Worm (Caenorhabditis elegans) whole organism, L4 larva: Measurements from ENCODE around the gene glb-13.
A peak's percentile ranks its signal among the peaks of the same experiment; 100 is the strongest.

Source experiments
- F10B5.3 ChIP-seq: sonication (generic microtip); optimal IDR thresholded peaks from 2 replicates; lab custom pipeline; 2016; ENCODE audit warnings: mild to moderate bottlenecking, missing genetic modification characterization, missing compliant biosample characterization
- F44E2.7 ChIP-seq: fragments of 200-800 bp; sonication (Bioruptor generic); IDR thresholded peaks from 2 replicates; pipeline ENCODE4 v2.1.2; 2022; ENCODE audit warnings: missing genetic modification characterization, missing compliant biosample characterization
- F49E8.2 ChIP-seq: sonication (generic microtip); optimal IDR thresholded peaks from 2 replicates; lab custom pipeline; 2016; ENCODE audit warnings: missing compliant biosample characterization, mild to moderate bottlenecking, missing genetic modification characterization, borderline replicate concordance
- T20F7.1 ChIP-seq: fragments of 200-800 bp; sonication (Bioruptor generic); optimal IDR thresholded peaks from 2 replicates; lab custom pipeline; 2018; ENCODE audit warnings: mild to moderate bottlenecking, missing genetic modification characterization, missing compliant biosample characterization
- T26A8.4 ChIP-seq: fragments of 200-800 bp; sonication (Bioruptor generic); IDR thresholded peaks from 2 replicates; pipeline ENCODE4 v1.3.6; 2022; ENCODE audit warnings: missing genetic modification characterization, missing compliant biosample characterization
- Y5F2A.4 ChIP-seq: fragments of 200-800 bp; sonication (Bioruptor generic); optimal IDR thresholded peaks from 2 replicates; lab custom pipeline; 2018; ENCODE audit warnings: mild to moderate bottlenecking, missing genetic modification characterization, missing compliant biosample characterization
- ZK337.2 ChIP-seq: fragments of 200-800 bp; sonication (Bioruptor generic); IDR thresholded peaks from 2 replicates; pipeline ENCODE4 v1.3.6; 2022; ENCODE audit warnings: missing genetic modification reagents, missing genetic modification characterization, missing compliant biosample characterization
- aha-1 ChIP-seq: fragments of 150-350 bp; peaks from one replicate; lab custom pipeline; 2014; ENCODE audit warnings: missing biosample characterization, missing genetic modification characterization
- arid-1 ChIP-seq: fragments of 200-800 bp; sonication (Bioruptor generic); conservative IDR thresholded peaks from 2 replicates; pipeline ENCODE4 v1.3.6; 2022; ENCODE audit warnings: missing genetic modification reagents, missing genetic modification characterization, missing compliant biosample characterization
- ceh-44 ChIP-seq: fragments of 200-800 bp; sonication (Bioruptor generic); IDR thresholded peaks from 2 replicates; pipeline ENCODE4 v1.3.6; 2022; ENCODE audit warnings: missing genetic modification reagents, missing genetic modification characterization, missing compliant biosample characterization
- ceh-82 ChIP-seq: sonication (generic microtip); optimal IDR thresholded peaks from 2 replicates; lab custom pipeline; 2017; ENCODE audit warnings: missing biosample characterization, missing genetic modification characterization
- ctbp-1 ChIP-seq: fragments of 200-800 bp; sonication (Bioruptor generic); IDR thresholded peaks from 2 replicates; pipeline ENCODE4 v1.3.6; 2022; ENCODE audit warnings: missing genetic modification reagents, missing genetic modification characterization, missing compliant biosample characterization
- daf-12 ChIP-seq: fragments of 150-350 bp; optimal IDR thresholded peaks from 2 replicates; lab custom pipeline; 2014; ENCODE audit warnings: missing biosample characterization, missing genetic modification reagents, missing genetic modification characterization
- daf-8 ChIP-seq: fragments of 200-800 bp; sonication (Bioruptor generic); IDR thresholded peaks from 2 replicates; pipeline ENCODE4 v1.3.6; 2022; ENCODE audit warnings: missing genetic modification characterization, missing compliant biosample characterization
- egl-27 ChIP-seq: sonication (generic microtip); optimal IDR thresholded peaks from 3 replicates; lab custom pipeline; 2017; ENCODE audit warnings: missing biosample characterization, missing genetic modification reagents, missing genetic modification characterization
- egl-43 ChIP-seq: fragments of 200-800 bp; sonication (Bioruptor generic); IDR thresholded peaks from 2 replicates; pipeline ENCODE4 v1.3.6; 2022; ENCODE audit warnings: missing genetic modification reagents, missing genetic modification characterization, missing compliant biosample characterization
- fkh-10 ChIP-seq: fragments of 150-350 bp; optimal IDR thresholded peaks from 2 replicates; lab custom pipeline; 2014; ENCODE audit warnings: missing biosample characterization, missing genetic modification reagents, missing genetic modification characterization
- fos-1 ChIP-seq: fragments of 150-350 bp; optimal IDR thresholded peaks from 2 replicates; lab custom pipeline; 2014; ENCODE audit warnings: missing biosample characterization, missing genetic modification characterization
- hif-1 ChIP-seq, 2 experiments: sonication (generic microtip); optimal IDR thresholded peaks; 2 replicates each; lab custom pipeline; 2016 to 2017; ENCODE audit warnings: missing compliant biosample characterization in 2 of 2, missing genetic modification characterization in 2 of 2, missing genetic modification reagents in 2 of 2, missing genotype in 2 of 2, mild to moderate bottlenecking in 1 of 2
- hlh-11 ChIP-seq: fragments of 200-800 bp; sonication (Bioruptor generic); optimal IDR thresholded peaks from 2 replicates; lab custom pipeline; 2018; ENCODE audit warnings: mild to moderate bottlenecking, missing genetic modification characterization, missing compliant biosample characterization
- hlh-30 ChIP-seq: sonication (generic microtip); optimal IDR thresholded peaks from 2 replicates; lab custom pipeline; 2017; ENCODE audit warnings: antibody characterized with exemption, mild to moderate bottlenecking, missing genetic modification characterization, missing compliant biosample characterization; ENCODE audit not compliant: insufficient read depth
- hmg-1.1 ChIP-seq: fragments of 200-800 bp; sonication (Bioruptor generic); IDR thresholded peaks from 2 replicates; pipeline ENCODE4 v1.3.6; 2022; ENCODE audit warnings: missing genetic modification reagents, missing genetic modification characterization, missing compliant biosample characterization
- jun-1 ChIP-seq: fragments of 150-350 bp; optimal IDR thresholded peaks from 2 replicates; lab custom pipeline; 2014; ENCODE audit warnings: missing biosample characterization, missing genetic modification reagents, missing genetic modification characterization
- lin-15B ChIP-seq: fragments of 150-350 bp; sonication (generic microtip); optimal IDR thresholded peaks from 3 replicates; lab custom pipeline; 2014; ENCODE audit warnings: missing biosample characterization, missing genetic modification characterization
- lin-29 ChIP-seq: fragments of 200-800 bp; sonication (Bioruptor generic); IDR thresholded peaks from 2 replicates; pipeline ENCODE4 v1.3.6; 2022; ENCODE audit warnings: missing genetic modification reagents, missing genetic modification characterization, missing compliant biosample characterization
- lin-38 ChIP-seq: fragments of 200-800 bp; sonication (Bioruptor generic); IDR thresholded peaks from 2 replicates; pipeline ENCODE4 v1.3.6; 2022; ENCODE audit warnings: missing genetic modification reagents, missing genetic modification characterization, missing compliant biosample characterization
- lin-39 ChIP-seq: fragments of 150-350 bp; optimal IDR thresholded peaks from 2 replicates; lab custom pipeline; 2014; ENCODE audit warnings: missing biosample characterization, missing genetic modification reagents, missing genetic modification characterization
- lsy-2 ChIP-seq, 2 experiments: fragments of 150-350 bp in 1 of 2; sonication (generic microtip) in 1 of 2; optimal IDR thresholded peaks; 2 replicates each; lab custom pipeline; 2014 to 2017; ENCODE audit warnings: missing biosample characterization in 2 of 2, missing genetic modification characterization in 2 of 2
- mdl-1 ChIP-seq, 2 experiments: fragments of 150-350 bp in 1 of 2; sonication (generic microtip) in 1 of 2; optimal IDR thresholded peaks; 2 replicates each; lab custom pipeline; 2014 to 2017; ENCODE audit warnings: missing biosample characterization in 2 of 2, missing genetic modification characterization in 2 of 2
- mdt-29 ChIP-seq: fragments of 200-800 bp; sonication (Bioruptor generic); IDR thresholded peaks from 2 replicates; pipeline ENCODE4 v1.3.6; 2022; ENCODE audit warnings: missing genetic modification reagents, missing genetic modification characterization, missing compliant biosample characterization
- mes-2 ChIP-seq: sonication (generic microtip); optimal IDR thresholded peaks from 2 replicates; lab custom pipeline; 2016; ENCODE audit warnings: missing genotype, mild to moderate bottlenecking, missing genetic modification characterization, missing compliant biosample characterization; ENCODE audit not compliant: poor library complexity, severe bottlenecking
- mxl-3 ChIP-seq: fragments of 200-800 bp; sonication (Bioruptor generic); optimal IDR thresholded peaks from 2 replicates; lab custom pipeline; 2018; ENCODE audit warnings: mild to moderate bottlenecking, missing genetic modification characterization, missing compliant biosample characterization
- nhr-10 ChIP-seq: fragments of 150-350 bp; optimal IDR thresholded peaks from 2 replicates; lab custom pipeline; 2014; ENCODE audit warnings: missing biosample characterization, missing genetic modification characterization
- nhr-102 ChIP-seq: sonication (generic microtip); optimal IDR thresholded peaks from 2 replicates; lab custom pipeline; 2016; ENCODE audit warnings: mild to moderate bottlenecking, missing genetic modification characterization, moderate library complexity, missing compliant biosample characterization
- nhr-111 ChIP-seq: fragments of 200-800 bp; sonication (Bioruptor generic); optimal IDR thresholded peaks from 2 replicates; lab custom pipeline; 2018; ENCODE audit warnings: mild to moderate bottlenecking, missing genetic modification characterization, missing compliant biosample characterization
- nhr-42 ChIP-seq: fragments of 200-800 bp; sonication (Bioruptor generic); IDR thresholded peaks from 2 replicates; pipeline ENCODE4 v1.3.6; 2022; ENCODE audit warnings: missing genetic modification characterization, missing compliant biosample characterization
- nhr-76 ChIP-seq: fragments of 150-350 bp; optimal IDR thresholded peaks from 2 replicates; lab custom pipeline; 2014; ENCODE audit warnings: missing biosample characterization, missing genetic modification characterization
- nhr-77 ChIP-seq: fragments of 150-350 bp; optimal IDR thresholded peaks from 2 replicates; lab custom pipeline; 2014; ENCODE audit warnings: missing biosample characterization, missing genetic modification characterization
- php-3 ChIP-seq: fragments of 200-800 bp; sonication (Bioruptor generic); IDR thresholded peaks from 2 replicates; pipeline ENCODE4 v1.3.6; 2022; ENCODE audit warnings: missing genetic modification reagents, missing genetic modification characterization, missing compliant biosample characterization
- pqm-1 ChIP-seq: sonication (generic microtip); optimal IDR thresholded peaks from 2 replicates; lab custom pipeline; 2017; ENCODE audit warnings: missing biosample characterization, missing genetic modification characterization
- sdz-12 ChIP-seq: fragments of 200-800 bp; sonication (Bioruptor generic); optimal IDR thresholded peaks from 2 replicates; lab custom pipeline; 2018; ENCODE audit warnings: mild to moderate bottlenecking, missing genetic modification characterization, missing compliant biosample characterization
- skn-1 ChIP-seq: fragments of 150-350 bp; optimal IDR thresholded peaks from 2 replicates; lab custom pipeline; 2014; ENCODE audit warnings: missing biosample characterization, missing genetic modification characterization
- spr-1 ChIP-seq: sonication (generic microtip); optimal IDR thresholded peaks from 2 replicates; lab custom pipeline; 2016; ENCODE audit warnings: mild to moderate bottlenecking, missing genetic modification characterization, missing compliant biosample characterization
- spr-3 ChIP-seq: fragments of 200-800 bp; sonication (Bioruptor generic); optimal IDR thresholded peaks from 2 replicates; lab custom pipeline; 2018; ENCODE audit warnings: mild to moderate bottlenecking, missing genetic modification characterization, missing compliant biosample characterization
- tag-97 ChIP-seq: fragments of 200-800 bp; sonication (Bioruptor generic); IDR thresholded peaks from 2 replicates; pipeline ENCODE4 v1.3.6; 2022; ENCODE audit warnings: missing genetic modification characterization, missing compliant biosample characterization
- unc-130 ChIP-seq: sonication (generic microtip); optimal IDR thresholded peaks from 2 replicates; lab custom pipeline; 2016; ENCODE audit warnings: missing genetic modification reagents, missing genetic modification characterization, missing compliant biosample characterization
- zag-1 ChIP-seq: fragments of 150-350 bp; optimal IDR thresholded peaks from 2 replicates; lab custom pipeline; 2014; ENCODE audit warnings: missing biosample characterization, missing genetic modification characterization
- zfp-2 ChIP-seq: sonication (generic microtip); optimal IDR thresholded peaks from 2 replicates; lab custom pipeline; 2016; ENCODE audit warnings: mild to moderate bottlenecking, missing genetic modification characterization, missing compliant biosample characterization
- zip-2 ChIP-seq: fragments of 150-350 bp; optimal IDR thresholded peaks from 2 replicates; lab custom pipeline; 2014; ENCODE audit warnings: missing biosample characterization, missing genetic modification characterization
- ztf-11 ChIP-seq: fragments of 150-350 bp; optimal IDR thresholded peaks from 2 replicates; lab custom pipeline; 2014; ENCODE audit warnings: missing biosample characterization, missing genetic modification characterization
- ztf-7 ChIP-seq: fragments of 150-350 bp; optimal IDR thresholded peaks from 2 replicates; lab custom pipeline; 2014; ENCODE audit warnings: missing biosample characterization, missing genetic modification characterization

Gene glb-13

DNA sequence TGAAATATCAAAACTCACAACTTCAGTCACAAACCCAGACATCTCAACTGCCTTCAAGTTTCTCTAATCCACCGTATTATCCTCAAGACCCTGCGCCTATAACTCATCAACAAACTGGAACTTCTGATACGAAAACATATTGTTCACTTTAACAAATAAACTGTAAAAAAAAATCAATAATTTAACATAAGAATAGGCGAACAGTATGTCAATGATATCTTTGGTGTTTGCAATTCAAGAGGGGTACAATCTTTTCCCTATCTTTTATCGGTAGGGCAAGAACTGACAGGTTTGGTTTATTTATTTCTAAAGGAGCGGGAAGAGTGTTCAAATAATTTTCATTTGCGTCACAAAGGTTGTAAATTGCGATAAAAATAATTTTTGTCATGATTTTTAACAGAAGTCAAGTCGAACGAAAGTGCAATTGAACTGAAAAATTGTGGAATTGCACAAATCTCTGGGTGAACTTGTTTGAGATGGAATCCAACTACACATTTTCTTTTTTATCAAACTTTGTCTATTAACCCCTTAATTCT, 15.2 kb downstream of the glb-13 start (continued):
- TF ChIP-seq F10B5.3 (tag; lab: Kevin White, UChicago) (peak; percentile 95), mes-2 (tag; lab: Kevin White, UChicago) (peak; percentile 94), daf-12 (tag; lab: Kevin White, UChicago) (peak; percentile 9), ctbp-1 (GFP tag; lab: Robert Waterston, UW) (peak; percentile 98), nhr-77 (tag; lab: Kevin White, UChicago) (peak; percentile 100), lin-15B (tag; lab: Kevin White, UChicago) (peak; percentile 13), nhr-102 (tag; lab: Kevin White, UChicago) (peak; percentile 99), hmg-1.1 (GFP tag; lab: Robert Waterston, UW) (peak; percentile 99), hlh-11 (tag; lab: Kevin White, UChicago) (peak; percentile 96), egl-27 (peak; percentile 69), mdl-1 (tag; optimal IDR thresholded peaks at IDR 0.05; lab: Kevin White, UChicago) (peak; percentile 87 to 89), arid-1 (GFP tag; lab: Robert Waterston, UW) (peak; percentile 76), pqm-1 (peak; percentile 65), zip-2 (peak; percentile 96), sdz-12 (GFP tag; lab: Kevin White, UChicago) (no peak), spr-1 (tag; lab: Kevin White, UChicago) (peak; percentile 96), nhr-42 (peak; percentile 97), unc-130 (GFP tag; lab: Kevin White, UChicago) (no peak), tag-97 (peak; percentile 76), zag-1 (peak; percentile 90), Y5F2A.4 (GFP tag; lab: Kevin White, UChicago) (peak; percentile 90), egl-43 (GFP tag; lab: Robert Waterston, UW) (peak; percentile 78), F49E8.2 (tag; lab: Kevin White, UChicago) (peak; percentile 39), lsy-2 (tag; optimal IDR thresholded peaks at IDR 0.05; lab: Kevin White, UChicago) (peak; percentile 94 to 97), T20F7.1 (GFP tag; lab: Kevin White, UChicago) (peak; percentile 94), zfp-2 (tag; lab: Kevin White, UChicago) (peak; percentile 76), nhr-10 (peak; percentile 98), jun-1 (peak; percentile 99), ZK337.2 (GFP tag; lab: Robert Waterston, UW) (peak; percentile 83; the same call in 1 of the 2 replicates), hlh-30 (tag; lab: Kevin White, UChicago) (peak; percentile 93), aha-1 (tag; lab: Kevin White, UChicago) (peak; percentile 99), ztf-11 (tag; lab: Kevin White, UChicago) (peak; percentile 56), mxl-3 (peak; percentile 89), lin-29 (GFP tag; lab: Robert Waterston, UW) (peak; percentile 94), hif-1 (tag; optimal IDR thresholded peaks at IDR 0.05; lab: Kevin White, UChicago) (peak; percentile 71 to 85), ztf-7 (peak; percentile 95), fos-1 (peak; percentile 98), spr-3 (peak; percentile 91), ceh-82 (tag; lab: Kevin White, UChicago) (peak; percentile 72), skn-1 (peak; percentile 41), ceh-44 (GFP tag; lab: Robert Waterston, UW) (0 out of 2 replicates have a peak, but pooled peaks have one; percentile 32), lin-38 (GFP tag; lab: Robert Waterston, UW) (peak; percentile 84), daf-8 (GFP tag; lab: Robert Waterston, UW) (peak; percentile 57; the same call in 1 of the 2 replicates), nhr-111 (no peak), T26A8.4 (GFP tag; lab: Robert Waterston, UW) (peak; percentile 99), fkh-10 (GFP tag; lab: Kevin White, UChicago) (peak; percentile 100), F44E2.7 (GFP tag; lab: Robert Waterston, UW) (no peak), php-3 (GFP tag; lab: Robert Waterston, UW) (peak; percentile 93; the same call in 1 of the 2 replicates), lin-39 (peak; percentile 92), nhr-76 (tag; lab: Kevin White, UChicago) (peak; percentile 87), mdt-29 (GFP tag; lab: Robert Waterston, UW) (peak; percentile 92)
